Fruit fly (Drosophila melanogaster): Measurements from ENCODE around the gene Rim.

Rim gene

DNA sequence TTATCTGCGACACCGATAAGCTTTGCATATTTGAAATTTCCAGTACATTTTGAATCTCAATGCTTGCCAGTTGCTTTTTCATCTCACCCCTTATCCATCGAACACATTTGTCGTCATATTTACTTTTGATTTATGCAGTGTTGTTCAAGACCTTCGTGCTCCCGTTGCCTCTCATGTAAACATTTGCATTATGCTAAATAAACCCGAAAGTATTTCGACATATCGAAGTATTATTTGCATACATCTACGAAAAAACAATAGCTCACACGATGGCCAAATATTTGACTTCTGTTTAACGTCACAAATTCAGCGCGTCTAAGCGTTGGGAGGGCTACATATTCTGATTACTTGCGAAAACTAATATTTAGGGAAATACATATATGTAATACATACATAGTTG, 49.6 kb upstream of the Rim start (continued):
- no peak for TF ChIP-seq crc (GFP tag; optimal IDR thresholded peaks at IDR 0.05)
- TF ChIP-seq so (GFP tag; IDR thresholded peaks at IDR 0.05): no peak
- TF ChIP-seq CG10147 (GFP tag; optimal IDR thresholded peaks at IDR 0.05): peak; percentile 3
- TF ChIP-seq tgo (GFP tag; IDR thresholded peaks at IDR 0.05): no peak
- no peak for TF ChIP-seq Ptx1 (GFP tag; IDR thresholded peaks at IDR 0.05)
- no peak for TF ChIP-seq CG18262 (tag; optimal IDR thresholded peaks at IDR 0.05)
- no peak for TF ChIP-seq Lpt (GFP tag; optimal IDR thresholded peaks at IDR 0.05)
- TF ChIP-seq CG11696 (GFP tag; IDR thresholded peaks at IDR 0.05): no peak
- no peak for TF ChIP-seq CG33557 (GFP tag; optimal IDR thresholded peaks at IDR 0.05)
- no peak for TF ChIP-seq CG13775 (GFP tag; optimal IDR thresholded peaks at IDR 0.05)
- TF ChIP-seq CG17359 (tag; optimal IDR thresholded peaks at IDR 0.05): peak; percentile 4
- TF ChIP-seq Tbp (GFP tag; optimal IDR thresholded peaks at IDR 0.05): no peak
- TF ChIP-seq CG16863 (GFP tag; optimal IDR thresholded peaks at IDR 0.05): no peak
- TF ChIP-seq CG13894 (tag; optimal IDR thresholded peaks at IDR 0.05): no peak
- no peak for TF ChIP-seq fd96Cb (tag; optimal IDR thresholded peaks at IDR 0.05)
- TF ChIP-seq CG12155 (GFP tag; optimal IDR thresholded peaks at IDR 0.05): no peak
- TF ChIP-seq pan (optimal IDR thresholded peaks at IDR 0.05): no peak
- peak in 1 of 2 experiments; percentile 7 for TF ChIP-seq pan (GFP tag; optimal IDR thresholded peaks at IDR 0.05 in 1 of 2, IDR thresholded peaks at IDR 0.05 in 1 of 2)
- no peak for TF ChIP-seq CG9609 (GFP tag; optimal IDR thresholded peaks at IDR 0.05)
- no peak for TF ChIP-seq emc (GFP tag; optimal IDR thresholded peaks at IDR 0.05)
- TF ChIP-seq Dek (tag; optimal IDR thresholded peaks at IDR 0.05): no peak
- no peak for TF ChIP-seq CG1602 (GFP tag; optimal IDR thresholded peaks at IDR 0.05)
- no peak for TF ChIP-seq CG4820 (GFP tag; optimal IDR thresholded peaks at IDR 0.05)
- no peak for TF ChIP-seq CG17328 (GFP tag; IDR thresholded peaks at IDR 0.05)
- TF ChIP-seq br (optimal IDR thresholded peaks at IDR 0.05): no peak
- no peak for TF ChIP-seq tin (GFP tag; optimal IDR thresholded peaks at IDR 0.05)
- peak; percentile 2 for TF ChIP-seq cwo (GFP tag; optimal IDR thresholded peaks at IDR 0.05)
- no peak for TF ChIP-seq dmrt99B (tag; optimal IDR thresholded peaks at IDR 0.05)
- no peak for TF ChIP-seq CG11085 (GFP tag; IDR thresholded peaks at IDR 0.05)
- no peak for TF ChIP-seq NK7.1 (GFP tag; optimal IDR thresholded peaks at IDR 0.05)
- no peak for TF ChIP-seq org-1 (GFP tag; optimal IDR thresholded peaks at IDR 0.05)
- no peak for TF ChIP-seq Jarid2 (GFP tag; optimal IDR thresholded peaks at IDR 0.05)
- no peak for TF ChIP-seq cg (GFP tag; optimal IDR thresholded peaks at IDR 0.05)
- no peak for TF ChIP-seq twi (tag; optimal IDR thresholded peaks at IDR 0.05)
- no peak for TF ChIP-seq sna (GFP tag; IDR thresholded peaks at IDR 0.05; ENCODE audit: partially characterized antibody)
- TF ChIP-seq Oaz (GFP tag; IDR thresholded peaks at IDR 0.05): no peak
- no peak for TF ChIP-seq CG3163 (GFP tag; optimal IDR thresholded peaks at IDR 0.05)
- TF ChIP-seq CG15269 (tag; optimal IDR thresholded peaks at IDR 0.05): no peak
- no peak for TF ChIP-seq CG7786 (GFP tag; optimal IDR thresholded peaks at IDR 0.05)
- TF ChIP-seq Oli (tag; optimal IDR thresholded peaks at IDR 0.05): no peak
- no peak for TF ChIP-seq TFAM (GFP tag; optimal IDR thresholded peaks at IDR 0.05)
- peak; percentile 62 for TF ChIP-seq BtbVII (GFP tag; optimal IDR thresholded peaks at IDR 0.05)
- TF ChIP-seq ro (GFP tag; IDR thresholded peaks at IDR 0.05): no peak
- no peak for TF ChIP-seq CG12942 (GFP tag; optimal IDR thresholded peaks at IDR 0.05)
- TF ChIP-seq CG10209 (GFP tag; optimal IDR thresholded peaks at IDR 0.05): peak; percentile 54
- peak; percentile 12 for TF ChIP-seq B-H2 (GFP tag; optimal IDR thresholded peaks at IDR 0.05)
- no peak for TF ChIP-seq sqz (GFP tag; optimal IDR thresholded peaks at IDR 0.05)
- no peak for TF ChIP-seq CG10959 (GFP tag; IDR thresholded peaks at IDR 0.05)
- no peak for TF ChIP-seq Dll (GFP tag; IDR thresholded peaks at IDR 0.05; ENCODE audit: partially characterized antibody)
- TF ChIP-seq CrebB (tag; optimal IDR thresholded peaks at IDR 0.05): peak; percentile 35
- TF ChIP-seq mam (GFP tag; optimal IDR thresholded peaks at IDR 0.05): no peak
- TF ChIP-seq CG17186 (GFP tag; optimal IDR thresholded peaks at IDR 0.05): no peak
- no peak for TF ChIP-seq Hand (GFP tag; optimal IDR thresholded peaks at IDR 0.05)
